Fruit fly (Drosophila melanogaster): ENCODE results near the gene CG17544.

The CG17544 gene

DNA sequence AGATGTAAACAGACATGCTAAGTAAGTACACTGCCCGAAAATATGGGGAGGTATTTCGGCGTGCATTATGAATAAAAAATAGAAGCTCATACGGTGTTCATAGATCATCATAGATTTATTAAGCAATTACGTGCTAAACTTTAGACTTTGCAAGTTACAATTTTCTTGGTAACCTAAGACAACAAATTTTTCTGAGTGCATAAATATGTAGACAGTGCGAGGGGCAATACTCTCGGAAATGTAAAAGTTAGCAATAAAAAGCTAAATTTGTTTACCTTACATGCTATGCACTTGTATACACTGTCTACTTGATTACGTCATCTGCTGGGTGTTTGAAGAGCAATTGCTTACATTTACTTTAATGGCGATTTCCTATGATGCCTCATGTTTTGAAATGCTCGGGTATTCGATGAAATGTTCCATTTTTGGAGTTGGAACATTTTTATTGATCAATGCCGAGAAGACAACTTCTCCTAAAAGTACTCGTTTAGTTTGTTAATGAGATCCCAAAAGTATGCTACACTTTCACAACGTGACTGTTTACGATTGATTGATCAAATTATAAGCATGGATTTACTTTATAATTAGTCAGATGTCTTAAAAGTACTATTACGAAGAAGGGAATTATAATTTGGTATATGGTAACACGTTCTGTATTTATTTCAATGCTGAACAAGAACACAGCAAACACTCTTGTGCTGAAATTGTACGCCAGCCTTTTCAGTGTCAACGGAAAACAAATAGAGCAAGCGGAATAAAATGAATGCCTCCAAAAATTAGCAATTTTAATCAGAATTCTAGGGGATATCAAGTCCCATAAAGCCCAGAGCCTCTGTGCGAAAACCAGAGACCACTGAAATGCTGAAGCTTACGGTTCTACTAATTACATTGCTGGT lies 18.6 kb upstream of the CG17544 start, which contains the start of gene Lectin-galC1:
Gene Lectin-galC1 (plus strand): TSS at position 846 of the 896 bp plus-strand sequence.
- TF ChIP-seq CG6854 (GFP tag; optimal IDR thresholded peaks at IDR 0.05) (no peak), CG8632 (GFP tag; optimal IDR thresholded peaks at IDR 0.05) (no peak), fkh (GFP tag; optimal IDR thresholded peaks at IDR 0.05) (peak; percentile 77), CG11902 (GFP tag; optimal IDR thresholded peaks at IDR 0.05) (no peak), Blimp-1 (GFP tag; optimal IDR thresholded peaks at IDR 0.05) (no peak), cyc (GFP tag; optimal IDR thresholded peaks at IDR 0.05) (no peak), CG11294 (GFP tag; IDR thresholded peaks at IDR 0.05) (peak; percentile 84), acj6 (GFP tag; optimal IDR thresholded peaks at IDR 0.05) (peak; percentile 49), CG10669 (GFP tag; optimal IDR thresholded peaks at IDR 0.05) (peak; percentile 4), CG31627 (GFP tag; optimal IDR thresholded peaks at IDR 0.05) (peak; percentile 36), Eip75B (GFP tag; optimal IDR thresholded peaks at IDR 0.05) (peak; percentile 37), CG9139 (GFP tag; optimal IDR thresholded peaks at IDR 0.05) (no peak), CG8119 (GFP tag; IDR thresholded peaks at IDR 0.05) (peak; percentile 74; the same call in 2 of the 3 replicates), CG8319 (GFP tag; optimal IDR thresholded peaks at IDR 0.05) (no peak), Hr4 (GFP tag; optimal IDR thresholded peaks at IDR 0.05) (peak; percentile 80), CG6808 (GFP tag; optimal IDR thresholded peaks at IDR 0.05) (no peak), CG6276 (GFP tag; optimal IDR thresholded peaks at IDR 0.05) (peak; percentile 61), CG16779 (tag; optimal IDR thresholded peaks at IDR 0.05) (peak; percentile 42), Lpt (GFP tag; optimal IDR thresholded peaks at IDR 0.05) (peak; percentile 66), CG32006 (GFP tag; optimal IDR thresholded peaks at IDR 0.05) (peak; percentile 82), Ets21C (GFP tag; optimal IDR thresholded peaks at IDR 0.05) (no peak), vri (GFP tag; optimal IDR thresholded peaks at IDR 0.05) (no peak), Sox15 (GFP tag; optimal IDR thresholded peaks at IDR 0.05) (no peak), Sox14 (GFP tag; optimal IDR thresholded peaks at IDR 0.05) (peak; percentile 50), Eip78C (GFP tag) (peak; percentile 76), salr (GFP tag; optimal IDR thresholded peaks at IDR 0.05) (peak in 1 of 2 experiments; percentile 33), Gug (GFP tag; IDR thresholded peaks at IDR 0.05) (peak; percentile 66), CG6792 (GFP tag; optimal IDR thresholded peaks at IDR 0.05) (peak; percentile 12), CG7368 (GFP tag; optimal IDR thresholded peaks at IDR 0.05) (no peak), CG6163 (GFP tag; IDR thresholded peaks at IDR 0.05) (peak; percentile 79), CG3919 (GFP tag; optimal IDR thresholded peaks at IDR 0.05) (peak; percentile 65), CG11762 (GFP tag; optimal IDR thresholded peaks at IDR 0.05; ENCODE audit: insufficient read depth) (peak; percentile 35), net (GFP tag; optimal IDR thresholded peaks at IDR 0.05) (peak; percentile 75), Met (GFP tag; optimal IDR thresholded peaks at IDR 0.05) (no peak), spab (GFP tag; optimal IDR thresholded peaks at IDR 0.05) (no peak), Sox102F (GFP tag; optimal IDR thresholded peaks at IDR 0.05) (no peak), OdsH (GFP tag; optimal IDR thresholded peaks at IDR 0.05) (peak; percentile 78), CG3032 (tag; optimal IDR thresholded peaks at IDR 0.05) (no peak), topi (GFP tag; optimal IDR thresholded peaks at IDR 0.05) (peak; percentile 4), CG4318 (GFP tag; optimal IDR thresholded peaks at IDR 0.05) (peak; percentile 49), CG15336 (GFP tag; IDR thresholded peaks at IDR 0.05) (peak; percentile 85), Eip93F (GFP tag; optimal IDR thresholded peaks at IDR 0.05) (no peak), dsx (GFP tag; optimal IDR thresholded peaks at IDR 0.05; ENCODE audit: poor library complexity, severe bottlenecking) (no peak), svp (GFP tag) (no peak), ss (GFP tag; optimal IDR thresholded peaks at IDR 0.05) (no peak), CG1621 (tag; optimal IDR thresholded peaks at IDR 0.05) (no peak), CG34406 (GFP tag; optimal IDR thresholded peaks at IDR 0.05) (no peak), lz (GFP tag; optimal IDR thresholded peaks at IDR 0.05) (peak; percentile 30), eg (GFP tag; IDR thresholded peaks at IDR 0.05) (peak; percentile 88; the same call in 2 of the 3 replicates), esn (GFP tag; optimal IDR thresholded peaks at IDR 0.05) (peak; percentile 21)

All from whole organism, prepupa.